Fruit fly (Drosophila melanogaster) whole organism, larva: ENCODE results near the gene CG7565.

Experiments used
- noc ChIP-seq: fragments of 200-800 bp; sonication (Bioruptor generic); optimal IDR thresholded peaks from 3 replicates; lab custom pipeline; 2019; ENCODE audit warnings: missing biosample characterization, mild to moderate bottlenecking, missing genetic modification characterization, moderate library complexity

CG7565 gene

DNA sequence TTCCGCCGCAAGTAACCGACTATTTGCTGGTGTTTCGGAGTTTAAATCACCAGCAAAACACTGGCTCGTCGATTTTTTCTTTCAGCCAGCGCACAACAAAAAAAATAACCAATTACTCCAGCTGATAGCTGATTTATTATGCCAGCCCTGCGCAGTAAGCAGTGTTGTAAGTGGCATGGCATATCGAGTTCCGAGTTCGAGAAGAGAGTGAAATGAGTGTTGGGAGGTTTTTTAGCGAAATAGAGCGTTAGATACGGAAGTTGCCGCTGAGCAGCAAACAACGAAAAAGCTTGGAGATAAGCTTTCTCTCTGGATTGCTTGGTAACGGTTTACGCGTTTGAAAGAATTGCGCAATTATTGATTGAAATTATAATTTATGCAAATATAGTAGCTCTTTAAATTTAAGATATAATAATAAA lies at the start of gene CG7565:
Gene CG7565, minus strand, starts transcription at position 137 of the 419 bp plus-strand sequence.
- TF ChIP-seq noc: peak; percentile 71

DNA sequence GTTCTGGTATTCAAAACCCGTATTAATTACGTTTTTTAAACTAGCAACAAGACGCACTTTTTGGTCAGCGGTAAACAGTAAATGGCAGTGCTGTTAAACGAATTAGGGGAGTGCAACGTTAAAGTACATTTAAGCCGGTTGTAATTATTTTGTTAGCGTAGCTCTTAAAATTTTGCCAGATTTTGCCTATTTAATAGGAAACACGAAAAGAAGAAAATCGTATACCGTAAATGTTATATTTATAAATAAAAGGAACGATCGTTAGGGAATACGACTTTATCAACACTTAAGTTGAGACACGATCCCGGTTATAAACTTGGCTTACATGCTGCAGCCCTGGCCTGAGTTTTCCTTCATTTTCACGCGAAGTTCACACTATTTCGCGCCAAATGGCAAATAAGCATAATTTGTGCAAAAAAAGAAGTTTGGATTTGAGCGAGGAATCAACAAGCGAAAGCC lies 45.9 kb upstream of the CG7565 start, which contains the start of the genes Setx and mus301:
Gene Setx, minus strand, starts transcription at position 51 of the 459 bp plus-strand sequence.
Gene mus301, plus strand, starts transcription at position 361 of the 459 bp plus-strand sequence.
- no peak for TF ChIP-seq noc

DNA sequence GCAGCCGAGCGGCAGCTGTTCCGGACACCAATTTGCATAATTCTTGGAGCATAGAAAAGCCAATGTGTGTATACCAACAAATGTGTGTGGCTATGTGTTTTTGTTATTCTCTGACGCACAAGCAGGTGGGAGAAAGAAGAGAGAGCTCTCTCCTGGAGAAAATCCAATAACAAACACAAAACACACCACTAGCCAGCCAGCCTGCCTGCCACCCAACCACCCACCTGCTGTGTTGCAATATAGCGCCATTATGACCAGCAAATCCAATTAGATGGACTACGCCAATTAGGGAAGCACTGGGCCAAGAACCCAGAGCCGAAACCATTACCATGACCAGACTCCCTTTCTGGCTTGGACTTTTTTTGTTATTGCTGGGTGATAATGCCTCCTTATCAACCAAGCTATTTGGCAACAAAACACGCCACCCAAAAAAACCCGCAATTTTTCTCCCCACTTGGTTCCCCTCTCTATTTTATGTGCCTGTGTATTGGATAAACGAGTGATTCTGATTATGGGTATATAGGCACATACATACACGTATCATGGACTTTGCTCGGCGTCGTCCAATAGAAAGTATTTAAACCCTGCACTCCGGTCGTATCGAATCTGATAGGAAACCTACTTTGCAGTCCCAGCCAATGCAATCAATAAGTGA lies 36.9 kb upstream of the CG7565 start:
- TF ChIP-seq noc: peak; percentile 60

DNA sequence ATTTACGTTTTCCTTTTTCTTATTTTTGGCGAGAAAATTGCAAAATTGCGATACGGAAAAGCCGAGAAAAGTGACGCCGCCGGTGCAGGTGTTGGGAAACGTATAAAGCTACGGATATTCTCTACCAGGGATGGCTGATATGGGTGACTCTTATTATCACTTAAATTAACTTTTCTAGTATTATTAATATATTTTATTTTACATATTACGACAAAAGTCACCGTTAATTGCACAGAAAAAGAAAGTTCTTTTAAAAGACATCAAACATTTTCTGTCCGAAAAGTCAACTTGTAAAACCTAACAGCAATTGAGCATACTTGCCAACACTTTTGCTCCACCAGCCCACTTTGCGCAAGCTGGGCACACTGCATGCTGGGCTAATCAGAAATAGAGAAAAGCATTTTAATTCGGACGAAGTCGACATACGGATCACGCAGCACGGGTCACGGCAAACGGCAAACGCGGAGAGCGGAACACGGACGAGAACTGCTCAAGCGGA lies 36.2 kb upstream of the CG7565 start, which contains the start of the genes Cds and Uba2:
Gene Cds, plus strand, starts transcription at position 51 of the 499 bp plus-strand sequence.
Gene Uba2, minus strand, starts transcription at position 107 of the 499 bp plus-strand sequence.
- TF ChIP-seq noc: peak; percentile 93

DNA sequence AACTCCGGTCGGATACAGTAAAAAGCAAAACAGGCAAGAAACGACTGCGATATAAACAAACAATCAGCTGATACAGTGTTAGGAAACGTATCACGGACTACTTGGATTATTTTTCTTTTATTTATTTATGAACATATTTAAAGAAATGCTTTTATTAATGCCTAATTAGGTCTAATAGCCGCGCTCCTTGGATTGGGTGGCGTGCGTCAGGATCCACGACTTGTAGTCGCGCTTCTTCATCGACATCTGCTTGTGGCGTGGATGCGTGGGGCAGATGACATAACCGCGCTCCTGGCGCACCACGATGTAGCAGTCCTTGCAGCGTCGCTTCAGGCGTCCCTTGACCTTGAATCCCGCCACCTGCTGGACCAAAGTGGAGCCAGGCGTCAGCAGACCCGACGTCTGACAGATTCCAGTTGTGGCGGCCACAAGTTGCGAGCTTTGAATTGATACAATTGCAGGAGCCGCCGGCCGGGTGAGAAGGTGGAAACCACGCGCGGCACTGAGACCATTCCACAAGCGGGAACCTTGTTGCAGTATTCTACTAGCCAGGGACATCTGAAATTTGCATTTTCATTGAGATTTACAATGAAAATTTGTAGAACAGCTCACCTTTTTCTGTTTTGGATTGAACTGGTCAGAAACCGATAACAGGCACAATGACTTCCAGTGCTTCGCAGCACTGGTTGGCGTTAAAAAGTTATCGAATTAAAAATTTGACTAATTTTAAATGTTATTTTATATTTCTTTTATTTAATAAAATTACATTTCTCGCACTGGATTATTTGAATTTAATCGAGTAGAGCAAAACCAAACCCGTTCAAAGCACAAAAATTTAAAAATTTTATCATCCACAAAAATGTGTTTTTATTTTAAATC lies 33.1 kb upstream of the CG7565 start, which contains the start of the genes CG7550 and mRpL36:
Gene CG7550, minus strand, starts transcription at position 51 of the 879 bp plus-strand sequence.
Gene mRpL36, minus strand, starts transcription at position 652 of the 879 bp plus-strand sequence.
- TF ChIP-seq noc: no peak

DNA sequence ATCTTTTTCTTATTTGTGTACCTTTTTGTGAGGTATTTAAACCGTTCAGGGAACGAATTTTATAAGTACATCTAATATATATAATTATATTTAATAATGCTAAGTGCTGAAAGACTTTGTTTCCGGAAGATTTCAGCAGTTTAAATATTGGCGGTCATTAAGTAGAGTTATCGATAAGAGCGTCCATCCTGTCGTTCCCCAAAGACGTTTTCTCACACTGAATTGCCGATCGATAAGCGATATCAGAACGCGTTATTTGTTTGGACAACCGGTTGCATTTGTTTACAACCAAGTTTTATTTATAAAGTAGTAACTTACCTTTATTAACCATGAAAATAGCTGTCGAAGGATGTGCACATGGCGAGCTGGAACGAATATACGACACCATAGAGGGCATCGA lies 30.0 kb upstream of the CG7565 start, which contains the start of gene ldbr:
Gene ldbr, plus strand, starts transcription at position 238 of the 400 bp plus-strand sequence.
- TF ChIP-seq noc: no peak

DNA sequence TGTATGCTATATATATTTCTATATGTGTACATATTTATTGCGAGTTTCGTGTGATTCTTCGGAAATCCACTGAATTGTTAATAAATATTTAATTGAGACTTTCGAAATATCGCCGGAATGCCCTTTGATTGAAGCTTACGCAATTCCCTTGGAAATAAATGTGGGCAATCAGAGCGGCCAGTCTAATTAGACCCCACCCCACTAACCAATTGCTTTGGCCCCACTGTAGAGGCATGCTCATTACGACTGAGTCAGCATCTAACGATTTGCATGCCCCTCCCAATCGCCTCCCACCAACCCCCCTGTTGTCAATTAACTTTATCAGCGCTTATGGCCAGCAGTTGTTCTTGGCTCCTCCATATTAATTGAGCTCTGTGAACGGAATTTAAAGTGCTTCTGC lies 25.2 kb upstream of the CG7565 start:
- TF ChIP-seq noc: no peak

DNA sequence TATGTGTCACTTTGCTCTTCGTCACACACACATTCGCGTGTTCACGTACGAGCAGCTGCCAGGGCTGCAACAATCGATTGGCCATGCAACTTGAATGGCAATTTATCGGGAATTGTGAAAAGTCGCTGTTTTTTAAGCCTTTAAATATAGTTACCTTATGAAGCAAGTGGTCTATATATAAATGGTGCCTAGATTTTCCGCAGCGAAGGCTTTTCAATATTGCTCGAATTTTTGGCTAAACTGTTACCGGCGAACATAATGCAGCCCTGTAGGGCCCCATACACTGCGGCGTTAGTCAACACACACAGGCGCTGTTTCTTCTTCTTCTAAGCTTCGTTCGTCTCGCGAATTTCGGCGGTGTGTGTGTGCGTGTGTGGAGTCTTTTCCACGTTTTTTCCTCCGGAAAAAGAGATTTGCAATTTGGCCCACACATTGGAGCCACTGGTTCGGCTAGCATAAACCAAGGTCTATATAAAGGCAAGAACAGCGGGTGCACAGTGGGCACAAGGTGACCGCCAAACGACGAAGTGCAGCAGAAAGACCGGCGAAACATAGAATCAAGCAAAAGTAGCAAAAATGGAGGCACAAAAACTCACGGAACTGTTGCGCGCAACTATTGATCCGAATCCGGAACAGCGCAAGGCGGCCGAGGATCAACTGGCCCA lies 24.4 kb upstream of the CG7565 start, which contains the start of the genes Arp3 and msk:
Gene Arp3, minus strand, starts transcription at position 39 of the 665 bp plus-strand sequence.
Gene msk, plus strand, starts transcription at position 316 of the 665 bp plus-strand sequence.
- TF ChIP-seq noc: peak; percentile 76

DNA sequence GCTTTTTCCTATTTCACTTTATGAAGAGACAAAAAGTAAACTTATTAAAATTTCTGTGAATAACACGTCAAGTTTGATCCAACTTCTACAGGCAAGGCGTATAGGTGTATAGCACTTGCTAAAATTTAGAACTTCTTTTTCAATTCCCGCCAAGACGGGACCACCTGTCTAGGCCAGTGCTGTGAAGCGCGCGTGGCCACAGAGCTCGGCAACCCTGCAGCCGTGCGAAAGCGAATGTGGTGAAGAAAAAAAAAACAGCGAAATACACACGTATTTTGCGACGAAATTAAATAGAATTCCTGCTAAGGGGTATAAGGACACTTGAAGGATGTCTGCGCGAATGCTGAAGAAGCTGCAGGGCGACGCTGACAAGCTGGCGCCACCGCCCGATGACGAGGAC lies 18.6 kb upstream of the CG7565 start, which contains the start of gene Nulp1:
Gene Nulp1, plus strand, starts transcription at position 198 of the 400 bp plus-strand sequence.
- no peak for TF ChIP-seq noc

DNA sequence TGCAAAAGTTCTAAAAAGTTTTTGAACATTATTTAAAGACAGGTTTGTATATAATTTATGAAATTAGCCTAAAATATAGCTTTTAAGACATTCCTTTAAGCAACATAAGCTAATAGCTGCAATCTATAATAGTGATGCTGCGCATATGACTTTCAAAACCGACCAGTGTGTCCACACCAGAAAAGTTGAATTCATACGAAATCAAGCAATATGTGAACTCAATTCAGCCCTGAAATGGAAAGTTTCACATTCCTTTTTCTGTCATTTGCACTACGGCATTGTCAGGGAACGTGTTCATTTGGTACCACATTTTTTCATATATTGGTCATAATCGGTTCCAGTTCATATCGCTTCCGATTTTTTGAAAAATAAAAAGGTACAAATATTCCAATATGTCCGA lies 17.3 kb upstream of the CG7565 start, which contains the start of gene fan:
Gene fan, plus strand, starts transcription at position 247 of the 400 bp plus-strand sequence.
- no peak for TF ChIP-seq noc

DNA sequence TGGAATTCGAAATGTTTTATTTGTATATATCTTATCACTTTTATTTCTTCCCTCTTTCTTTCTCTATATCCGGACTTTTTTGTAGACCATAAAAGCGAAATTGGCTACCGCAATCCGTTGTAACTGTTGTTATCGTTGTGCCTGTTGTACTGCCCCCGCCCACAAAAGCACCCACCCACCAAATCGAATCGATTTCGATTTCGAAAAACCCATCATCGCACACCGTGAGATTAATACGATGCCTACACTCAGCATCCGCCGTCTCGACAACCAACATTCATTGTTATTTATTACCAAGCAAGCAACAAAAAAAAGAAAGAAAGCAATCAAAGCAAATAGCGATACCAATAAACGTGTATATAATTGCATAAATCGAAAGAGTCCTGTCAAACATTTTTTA lies 16.6 kb upstream of the CG7565 start:
- no peak for TF ChIP-seq noc

DNA sequence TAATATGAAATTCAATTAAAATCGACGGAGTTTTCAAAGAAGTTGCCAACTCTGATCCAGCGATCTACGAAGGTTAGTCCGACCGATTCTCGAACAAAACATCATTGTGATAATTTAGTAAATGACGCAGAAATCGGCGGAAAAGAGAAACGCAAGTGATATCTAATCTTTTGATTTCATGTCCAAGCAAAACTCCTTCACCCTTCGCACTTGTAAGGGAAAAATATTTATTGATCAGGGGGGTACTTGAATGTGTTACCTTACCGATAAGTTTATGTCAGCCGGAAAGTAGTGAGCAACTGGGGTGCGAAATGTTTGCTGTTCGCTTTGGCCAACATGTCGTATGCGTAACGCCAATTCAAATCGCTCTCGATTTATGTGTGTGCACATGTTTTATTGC lies 5.5 kb upstream of the CG7565 start:
- TF ChIP-seq noc: no peak

DNA sequence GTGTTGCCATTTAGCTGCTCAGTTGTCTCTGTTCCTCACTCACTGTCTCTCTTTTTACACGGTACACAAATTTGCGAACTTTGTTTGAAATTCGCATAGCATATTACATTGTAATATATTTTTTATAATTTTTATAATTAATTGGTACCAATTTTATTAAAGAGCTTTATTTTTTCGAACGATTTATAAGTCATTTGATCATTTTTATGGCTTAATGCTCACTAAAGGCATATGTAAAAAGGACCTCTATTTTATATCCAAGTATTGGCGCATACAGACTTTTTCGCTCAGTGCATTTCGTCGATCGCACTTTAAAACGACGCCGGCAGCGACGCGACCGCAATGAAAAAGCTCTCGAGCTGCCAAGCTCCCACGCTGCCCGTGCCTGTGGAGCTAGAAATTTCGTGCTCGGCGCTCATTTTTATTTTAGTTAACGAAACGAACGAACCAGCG lies 4.5 kb upstream of the CG7565 start:
- peak; percentile 99 for TF ChIP-seq noc

DNA sequence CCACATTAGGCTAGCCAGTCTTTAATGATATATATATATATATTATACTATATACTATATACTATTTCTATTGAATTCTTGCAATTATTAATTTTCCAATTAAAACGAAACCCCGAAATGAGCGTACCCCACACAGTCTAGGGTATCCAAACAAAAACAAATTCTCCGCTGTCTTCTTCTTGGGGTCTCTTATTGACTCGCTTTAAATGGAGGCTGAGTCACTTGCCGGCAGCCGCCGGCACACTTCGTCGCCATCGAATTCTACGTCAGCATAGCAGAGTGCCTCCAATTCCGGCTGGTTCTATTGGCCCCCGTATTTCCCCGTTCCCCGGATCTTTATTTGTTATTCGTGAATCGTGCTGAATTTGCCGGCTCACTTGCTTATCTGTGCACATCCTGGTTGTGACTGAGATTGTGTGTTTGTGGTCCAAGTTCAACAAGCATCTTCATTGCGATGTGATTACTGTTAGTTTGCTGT lies 3.1 kb upstream of the CG7565 start:
- peak; percentile 73 for TF ChIP-seq noc

DNA sequence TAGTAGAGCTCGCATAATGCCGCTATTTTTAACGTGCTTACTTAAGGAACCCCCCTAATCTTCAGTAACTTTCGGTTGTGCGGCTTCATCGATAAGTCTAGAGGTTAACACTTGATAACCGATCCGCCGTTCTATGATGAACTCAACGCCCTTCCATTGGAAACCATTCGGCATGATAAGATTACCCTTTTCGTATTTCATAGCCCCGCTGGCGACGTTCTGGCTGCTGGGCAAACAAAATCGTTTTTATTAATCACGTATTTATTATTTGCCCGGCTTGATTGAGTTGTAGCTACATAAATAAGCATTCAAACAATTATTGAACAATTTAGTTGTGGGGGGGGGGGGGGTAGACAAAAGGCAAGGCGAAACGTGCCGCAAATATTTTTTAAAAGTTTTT lies 2.0 kb upstream of the CG7565 start:
- TF ChIP-seq noc: peak; percentile 62

DNA sequence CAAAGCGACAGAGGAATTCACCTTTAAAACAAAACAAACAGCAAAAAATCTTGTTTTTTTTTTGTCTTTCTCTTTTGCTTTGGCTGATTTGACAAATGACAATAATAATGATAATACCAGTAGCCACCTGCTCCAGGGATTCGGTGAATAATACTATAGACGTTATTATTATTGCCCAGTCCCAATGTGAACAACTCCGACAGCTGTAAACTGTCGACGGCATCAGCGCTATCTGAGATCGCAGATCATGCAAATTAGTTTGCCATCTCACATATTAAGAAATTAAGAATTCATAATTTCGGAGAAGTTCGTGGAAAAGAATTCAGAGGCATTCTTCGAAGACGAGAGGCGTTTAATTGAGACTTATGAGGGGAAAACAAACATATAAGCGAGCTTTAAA lies 5.4 kb downstream of the CG7565 start:
- no peak for TF ChIP-seq noc
